Worm (Caenorhabditis elegans): ENCODE data around the gene gly-13.

- TF ChIP-seq dve-1 (tag; optimal IDR thresholded peaks at IDR 0.05) (no peak), ceh-45 (GFP tag; IDR thresholded peaks at IDR 0.05) (no peak), che-1 (tag; optimal IDR thresholded peaks at IDR 0.05) (no peak), nhr-11 (tag; optimal IDR thresholded peaks at IDR 0.05) (no peak), ttx-3 (tag; optimal IDR thresholded peaks at IDR 0.05) (no peak), unc-3 (GFP tag; conservative IDR thresholded peaks at IDR 0.05) (no peak), unc-3 (tag; optimal IDR thresholded peaks at IDR 0.05) (no peak)
Measured at ce11 chrX:9302763-9303162, 6.3 kb upstream of the gly-13 start.
